Worm (Caenorhabditis elegans) whole organism, late embryonic: ENCODE measurements around the gene W02H3.3.

Source experiments
- F13H6.1 ChIP-seq: sonication (generic microtip); optimal IDR thresholded peaks from 2 replicates; lab custom pipeline; 2016; ENCODE audit warnings: missing genetic modification characterization, missing compliant biosample characterization
- K02D7.2 ChIP-seq: sonication (generic microtip); optimal IDR thresholded peaks from 2 replicates; lab custom pipeline; 2017; ENCODE audit warnings: mild to moderate bottlenecking, missing genetic modification characterization, missing compliant biosample characterization
- ahr-1 ChIP-seq: sonication (generic microtip); optimal IDR thresholded peaks from 2 replicates; lab custom pipeline; 2016; ENCODE audit warnings: missing genetic modification characterization, missing compliant biosample characterization
- ceh-14 ChIP-seq: sonication (generic microtip); optimal IDR thresholded peaks from 2 replicates; lab custom pipeline; 2016; ENCODE audit warnings: missing genotype, missing genetic modification characterization, missing compliant biosample characterization
- ceh-2 ChIP-seq: sonication (generic microtip); optimal IDR thresholded peaks from 2 replicates; lab custom pipeline; 2016; ENCODE audit warnings: missing genotype, missing genetic modification characterization, missing compliant biosample characterization
- ceh-22 ChIP-seq: sonication (generic microtip); optimal IDR thresholded peaks from 2 replicates; lab custom pipeline; 2017; ENCODE audit warnings: missing biosample characterization, missing genetic modification characterization
- ceh-30 ChIP-seq: fragments of 150-350 bp; optimal IDR thresholded peaks from 2 replicates; lab custom pipeline; 2014; ENCODE audit warnings: missing biosample characterization, missing genetic modification characterization
- ceh-31 ChIP-seq: sonication (generic microtip); optimal IDR thresholded peaks from 2 replicates; lab custom pipeline; 2016; ENCODE audit warnings: missing genetic modification characterization, missing compliant biosample characterization
- ceh-34 ChIP-seq: sonication (generic microtip); optimal IDR thresholded peaks from 2 replicates; lab custom pipeline; 2016; ENCODE audit warnings: mild to moderate bottlenecking, missing genetic modification characterization, missing compliant biosample characterization
- ceh-45 ChIP-seq: fragments of 200-800 bp; sonication (Bioruptor generic); IDR thresholded peaks from 2 replicates; pipeline ENCODE4 v1.3.6; 2022; ENCODE audit warnings: missing genetic modification reagents, missing genetic modification characterization, missing compliant biosample characterization
- ceh-48 ChIP-seq: sonication (generic microtip); optimal IDR thresholded peaks from 2 replicates; lab custom pipeline; 2016; ENCODE audit warnings: missing genetic modification characterization, inconsistent platforms, missing compliant biosample characterization
- dve-1 ChIP-seq: sonication (generic microtip); optimal IDR thresholded peaks from 2 replicates; lab custom pipeline; 2017; ENCODE audit warnings: antibody characterized with exemption, mild to moderate bottlenecking, missing genetic modification characterization, missing compliant biosample characterization
- elt-2 ChIP-seq: sonication (generic microtip); optimal IDR thresholded peaks from 2 replicates; lab custom pipeline; 2016; ENCODE audit warnings: missing genetic modification reagents, missing genetic modification characterization, missing compliant biosample characterization
- elt-4 ChIP-seq: sonication (generic microtip); optimal IDR thresholded peaks from 2 replicates; lab custom pipeline; 2016; ENCODE audit warnings: missing genetic modification characterization, missing compliant biosample characterization
- fkh-6 ChIP-seq: sonication (generic microtip); optimal IDR thresholded peaks from 2 replicates; lab custom pipeline; 2016; ENCODE audit warnings: missing genetic modification characterization, missing compliant biosample characterization
- gmeb-2 ChIP-seq: sonication (generic microtip); optimal IDR thresholded peaks from 2 replicates; lab custom pipeline; 2016; ENCODE audit warnings: missing genetic modification characterization, inconsistent platforms, missing compliant biosample characterization
- hlh-13 ChIP-seq: fragments of 200-800 bp; sonication (Bioruptor generic); optimal IDR thresholded peaks from 2 replicates; lab custom pipeline; 2018; ENCODE audit warnings: mild to moderate bottlenecking, missing genetic modification characterization, missing compliant biosample characterization
- hlh-30 ChIP-seq: sonication (generic microtip); optimal IDR thresholded peaks from 2 replicates; lab custom pipeline; 2017; ENCODE audit warnings: antibody characterized with exemption, missing genetic modification characterization, missing compliant biosample characterization; ENCODE audit not compliant: insufficient read depth
- hlh-8 ChIP-seq: sonication (generic microtip); optimal IDR thresholded peaks from 2 replicates; lab custom pipeline; 2016; ENCODE audit warnings: missing genotype, missing genetic modification characterization, missing compliant biosample characterization
- lim-6 ChIP-seq: sonication (generic microtip); optimal IDR thresholded peaks from 2 replicates; lab custom pipeline; 2016; ENCODE audit warnings: missing genetic modification characterization, missing compliant biosample characterization
- lin-11 ChIP-seq: fragments of 200-800 bp; sonication (Bioruptor generic); optimal IDR thresholded peaks from 2 replicates; lab custom pipeline; 2018; ENCODE audit warnings: mild to moderate bottlenecking, missing genetic modification characterization, missing compliant biosample characterization
- madf-2 ChIP-seq: sonication (generic microtip); optimal IDR thresholded peaks from 2 replicates; lab custom pipeline; 2017; ENCODE audit warnings: missing genetic modification characterization, missing compliant biosample characterization
- mec-3 ChIP-seq: sonication (generic microtip); optimal IDR thresholded peaks from 2 replicates; lab custom pipeline; 2016; ENCODE audit warnings: borderline replicate concordance, missing genetic modification characterization, missing compliant biosample characterization
- nfya-1 ChIP-seq: sonication (generic microtip); optimal IDR thresholded peaks from 2 replicates; lab custom pipeline; 2017; ENCODE audit warnings: missing genetic modification characterization, mild to moderate bottlenecking, missing compliant biosample characterization, antibody characterized with exemption, moderate library complexity
- odd-2 ChIP-seq: sonication (generic microtip); optimal IDR thresholded peaks from 2 replicates; lab custom pipeline; 2017; ENCODE audit warnings: antibody characterized with exemption, mild to moderate bottlenecking, missing genetic modification characterization, missing compliant biosample characterization
- pat-9 ChIP-seq: fragments of 200-800 bp; sonication (Bioruptor generic); optimal IDR thresholded peaks from 2 replicates; lab custom pipeline; 2018; ENCODE audit warnings: mild to moderate bottlenecking, missing genetic modification characterization, moderate library complexity, missing compliant biosample characterization
- pax-1 ChIP-seq: fragments of 150-350 bp; optimal IDR thresholded peaks from 2 replicates; lab custom pipeline; 2014; ENCODE audit warnings: missing biosample characterization, missing genetic modification characterization
- pha-4 ChIP-seq: fragments of 150-350 bp; optimal IDR thresholded peaks from 2 replicates; lab custom pipeline; 2018; ENCODE audit warnings: missing biosample characterization, missing genetic modification reagents, missing genetic modification characterization
- sox-4 ChIP-seq: sonication (generic microtip); optimal IDR thresholded peaks from 2 replicates; lab custom pipeline; 2017; ENCODE audit warnings: mild to moderate bottlenecking, missing genetic modification characterization, inconsistent platforms, missing compliant biosample characterization
- syd-9 ChIP-seq: sonication (generic microtip); optimal IDR thresholded peaks from 2 replicates; lab custom pipeline; 2016; ENCODE audit warnings: mild to moderate bottlenecking, missing genetic modification characterization, moderate library complexity, missing compliant biosample characterization
- tbx-2 ChIP-seq: sonication (generic microtip); optimal IDR thresholded peaks from 2 replicates; lab custom pipeline; 2016; ENCODE audit warnings: missing genetic modification characterization, missing compliant biosample characterization
- ttx-3 ChIP-seq: sonication (generic microtip); optimal IDR thresholded peaks from 2 replicates; lab custom pipeline; 2016; ENCODE audit warnings: missing genetic modification reagents, missing genetic modification characterization, missing compliant biosample characterization
- unc-3 ChIP-seq, 2 experiments: fragments of 200-800 bp in 1 of 2; sonication (Bioruptor generic) in 1 of 2; sonication (generic microtip) in 1 of 2; conservative IDR thresholded peaks in 1 of 2; optimal IDR thresholded peaks in 1 of 2; 2 replicates each; pipeline versions ENCODE4 v1.3.6 to Lab custom; 2016 to 2022; ENCODE audit warnings: missing compliant biosample characterization in 2 of 2, missing genetic modification characterization in 2 of 2, missing genetic modification reagents in 1 of 2
- unc-42 ChIP-seq: sonication (generic microtip); optimal IDR thresholded peaks from 2 replicates; lab custom pipeline; 2016; ENCODE audit warnings: missing genotype, missing genetic modification characterization, missing compliant biosample characterization
- unc-55 ChIP-seq: sonication (generic microtip); optimal IDR thresholded peaks from 2 replicates; lab custom pipeline; 2017; ENCODE audit warnings: missing biosample characterization, missing genetic modification reagents, missing genetic modification characterization
- unc-86 ChIP-seq: sonication (generic microtip); optimal IDR thresholded peaks from 2 replicates; lab custom pipeline; 2016; ENCODE audit warnings: missing genetic modification characterization, missing compliant biosample characterization
- zip-5 ChIP-seq: sonication (generic microtip); optimal IDR thresholded peaks from 2 replicates; lab custom pipeline; 2016; ENCODE audit warnings: missing genetic modification characterization, missing compliant biosample characterization

W02H3.3 gene

ce11 chrX:11098086-11098485 is at the start of gene W02H3.3:
Gene W02H3.3 (minus strand): TSS chrX:11098186.
- TF ChIP-seq unc-55 (GFP tag; lab: Kevin White, UChicago) = no peak

DNA sequence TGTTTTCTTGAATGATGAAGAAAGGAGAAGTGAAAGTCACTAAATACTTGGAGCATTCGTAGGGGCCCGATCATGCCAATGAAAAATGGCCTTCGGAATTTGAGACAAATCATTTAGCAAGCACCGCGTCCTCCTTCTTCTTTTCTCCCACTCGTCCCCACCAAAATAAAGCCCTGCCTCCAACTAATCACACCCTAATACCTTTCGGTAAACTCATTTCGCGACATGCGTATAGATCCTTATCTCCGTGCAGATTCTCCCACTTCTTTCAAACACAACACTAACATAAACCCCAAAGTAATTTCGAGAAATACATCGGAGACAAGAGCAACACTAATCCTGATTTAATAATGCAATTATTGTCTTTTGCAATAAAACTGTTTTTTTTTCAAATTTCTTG is 39.6 kb upstream of the W02H3.3 start:
- TF ChIP-seq ceh-31 (tag; lab: Kevin White, UChicago) = no peak
- TF ChIP-seq zip-5 = no peak
- no peak for TF ChIP-seq ceh-30 (tag; lab: Kevin White, UChicago)
- no peak for TF ChIP-seq hlh-8
- TF ChIP-seq ttx-3 = no peak
- TF ChIP-seq ceh-14 = no peak
- TF ChIP-seq tbx-2 = no peak
- TF ChIP-seq pax-1 = no peak
- TF ChIP-seq unc-42 (tag; lab: Kevin White, UChicago) = no peak
- TF ChIP-seq ceh-48 = no peak
- no peak for TF ChIP-seq sox-4 (tag; lab: Kevin White, UChicago)
- no peak for TF ChIP-seq fkh-6 (tag; lab: Kevin White, UChicago)
- TF ChIP-seq pha-4 = no peak
- TF ChIP-seq ceh-22 = no peak
- no peak for TF ChIP-seq ceh-2
- TF ChIP-seq dve-1 = no peak
- TF ChIP-seq unc-3 (GFP tag; conservative IDR thresholded peaks at IDR 0.05; lab: Robert Waterston, UW) = no peak
- TF ChIP-seq unc-3 (tag; optimal IDR thresholded peaks at IDR 0.05; lab: Kevin White, UChicago) = no peak
- TF ChIP-seq lim-6 (tag; lab: Kevin White, UChicago) = no peak
- no peak for TF ChIP-seq syd-9 (tag; lab: Kevin White, UChicago)
- no peak for TF ChIP-seq lin-11
- TF ChIP-seq, all 69 proteins: peak for 0

DNA sequence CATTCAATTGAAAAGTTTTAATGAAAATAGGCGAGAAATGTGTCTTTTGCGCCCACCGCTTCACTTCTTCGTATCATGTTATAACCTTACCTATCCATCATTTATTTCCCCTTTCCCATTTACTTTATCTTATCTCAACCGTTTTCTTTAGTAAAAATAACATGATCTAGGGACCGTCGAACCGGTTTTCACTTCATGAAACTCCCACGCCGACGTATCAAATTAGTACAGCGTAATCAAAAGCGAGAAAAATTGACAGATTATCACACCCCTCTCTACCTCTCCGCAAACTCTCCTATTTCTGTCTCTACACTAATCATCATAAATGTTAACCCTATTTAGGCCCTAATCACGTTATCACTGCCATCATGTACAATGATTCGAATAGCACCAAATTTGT is 39.0 kb upstream of the W02H3.3 start:
- TF ChIP-seq gmeb-2 (tag; lab: Kevin White, UChicago) = no peak

- no peak for TF ChIP-seq mec-3 (tag; lab: Kevin White, UChicago)
- TF ChIP-seq ceh-34 (tag; lab: Kevin White, UChicago) = no peak
- no peak for TF ChIP-seq elt-2 (tag; lab: Kevin White, UChicago)
- TF ChIP-seq ceh-22 = no peak
- no peak for TF ChIP-seq nfya-1 (tag; lab: Kevin White, UChicago)
- no peak for TF ChIP-seq madf-2 (tag; lab: Kevin White, UChicago)
- TF ChIP-seq ceh-45 = no peak
- TF ChIP-seq odd-2 (tag; lab: Kevin White, UChicago) = no peak
- TF ChIP-seq unc-3 (GFP tag; conservative IDR thresholded peaks at IDR 0.05; lab: Robert Waterston, UW) = no peak
- TF ChIP-seq unc-3 (tag; optimal IDR thresholded peaks at IDR 0.05; lab: Kevin White, UChicago) = no peak
- TF ChIP-seq hlh-30 = no peak
- no peak for TF ChIP-seq unc-86 (tag; lab: Kevin White, UChicago)
- no peak for TF ChIP-seq ahr-1 (tag; lab: Kevin White, UChicago)
- no peak for TF ChIP-seq hlh-13 (GFP tag; lab: Kevin White, UChicago)
- TF ChIP-seq elt-4 (tag; lab: Kevin White, UChicago) = no peak
- TF ChIP-seq pat-9 (tag; lab: Kevin White, UChicago) = no peak
- no peak for TF ChIP-seq F13H6.1
- TF ChIP-seq K02D7.2 (tag; lab: Kevin White, UChicago) = no peak
Observed at ce11 chrX:11134750-11135394, 36.9 kb upstream of the W02H3.3 start.
